Worm (Caenorhabditis elegans) whole organism, L1 larva: ENCODE data around the gene T25E4.1.

ENCODE experiments used
- C16A3.4 ChIP-seq: fragments of 150-350 bp; optimal IDR thresholded peaks from 2 replicates; lab custom pipeline; 2014; ENCODE audit warnings: missing biosample characterization, missing genetic modification characterization
- F16B12.6 ChIP-seq: fragments of 150-350 bp; optimal IDR thresholded peaks from 2 replicates; lab custom pipeline; 2014; ENCODE audit warnings: missing biosample characterization, missing genetic modification characterization
- aha-1 ChIP-seq: fragments of 150-350 bp; optimal IDR thresholded peaks from 2 replicates; lab custom pipeline; 2014; ENCODE audit warnings: missing biosample characterization, missing genetic modification characterization
- ama-1 ChIP-seq: fragments of 150-350 bp; optimal IDR thresholded peaks from 2 replicates; lab custom pipeline; 2014
- blmp-1 ChIP-seq: fragments of 150-350 bp; optimal IDR thresholded peaks from 2 replicates; lab custom pipeline; 2014; ENCODE audit warnings: missing biosample characterization, missing genetic modification characterization
- ceh-63 ChIP-seq: fragments of 200-800 bp; sonication (Bioruptor generic); optimal IDR thresholded peaks from 2 replicates; lab custom pipeline; 2018; ENCODE audit warnings: mild to moderate bottlenecking, missing genetic modification characterization, missing compliant biosample characterization
- ceh-8 ChIP-seq: fragments of 200-800 bp; sonication (Bioruptor generic); optimal IDR thresholded peaks from 2 replicates; lab custom pipeline; 2018; ENCODE audit warnings: mild to moderate bottlenecking, missing genetic modification characterization, moderate library complexity, missing compliant biosample characterization
- ceh-82 ChIP-seq, 3 experiments: fragments of 150-350 bp in 1 of 3; sonication (generic microtip) in 2 of 3; optimal IDR thresholded peaks; 2 replicates each; lab custom pipeline; 2014 to 2017; ENCODE audit warnings: missing biosample characterization in 3 of 3, missing genetic modification characterization in 3 of 3
- ceh-90 ChIP-seq: sonication (generic microtip); optimal IDR thresholded peaks from 2 replicates; lab custom pipeline; 2016; ENCODE audit warnings: missing genetic modification characterization, missing compliant biosample characterization
- ces-1 ChIP-seq: fragments of 150-350 bp; optimal IDR thresholded peaks from 2 replicates; lab custom pipeline; 2014; ENCODE audit warnings: missing biosample characterization, missing genetic modification reagents, missing genetic modification characterization
- dsc-1 ChIP-seq: sonication (generic microtip); optimal IDR thresholded peaks from 2 replicates; lab custom pipeline; 2016; ENCODE audit warnings: mild to moderate bottlenecking, missing genetic modification characterization, missing compliant biosample characterization
- efl-3 ChIP-seq: fragments of 200-800 bp; sonication (Bioruptor generic); optimal IDR thresholded peaks from 2 replicates; lab custom pipeline; 2018; ENCODE audit warnings: mild to moderate bottlenecking, missing genetic modification characterization, missing compliant biosample characterization
- egl-13 ChIP-seq: sonication (generic microtip); optimal IDR thresholded peaks from 2 replicates; lab custom pipeline; 2016; ENCODE audit warnings: missing genotype, missing genetic modification reagents, missing genetic modification characterization, missing compliant biosample characterization
- egl-27 ChIP-seq, 2 experiments: fragments of 150-350 bp in 1 of 2; sonication (generic microtip); optimal IDR thresholded peaks; 3 replicates each; lab custom pipeline; 2017 to 2018; ENCODE audit warnings: missing biosample characterization in 2 of 2, missing genetic modification characterization in 2 of 2, missing genetic modification reagents in 2 of 2
- elt-2 ChIP-seq: sonication (generic microtip); optimal IDR thresholded peaks from 2 replicates; lab custom pipeline; 2016; ENCODE audit warnings: missing genetic modification characterization, mild to moderate bottlenecking, inconsistent platforms, missing compliant biosample characterization, missing genetic modification reagents
- ets-5 ChIP-seq: fragments of 200-800 bp; sonication (Bioruptor generic); IDR thresholded peaks from 2 replicates; pipeline ENCODE4 v1.3.6; 2022; ENCODE audit warnings: missing genetic modification characterization, missing compliant biosample characterization
- fkh-10 ChIP-seq: sonication (generic microtip); optimal IDR thresholded peaks from 2 replicates; lab custom pipeline; 2017; ENCODE audit warnings: missing biosample characterization, missing genetic modification reagents, missing genetic modification characterization
- fkh-4 ChIP-seq: sonication (generic microtip); optimal IDR thresholded peaks from 2 replicates; lab custom pipeline; 2016; ENCODE audit warnings: missing compliant biosample characterization, missing genetic modification characterization, borderline replicate concordance
- fkh-8 ChIP-seq: sonication (generic microtip); optimal IDR thresholded peaks from 2 replicates; lab custom pipeline; 2016; ENCODE audit warnings: mild to moderate bottlenecking, missing genetic modification characterization, missing compliant biosample characterization
- fos-1 ChIP-seq: fragments of 150-350 bp; optimal IDR thresholded peaks from 2 replicates; lab custom pipeline; 2014; ENCODE audit warnings: missing biosample characterization, missing genetic modification characterization
- grh-1 ChIP-seq: fragments of 200-800 bp; sonication (Bioruptor generic); IDR thresholded peaks from 2 replicates; pipeline ENCODE4 v1.3.6; 2022; ENCODE audit warnings: missing genetic modification reagents, missing genetic modification characterization, missing compliant biosample characterization
- hpl-2 ChIP-seq: fragments of 150-350 bp; optimal IDR thresholded peaks from 2 replicates; lab custom pipeline; 2014; ENCODE audit warnings: missing biosample characterization, missing genetic modification reagents, missing genetic modification characterization
- irx-1 ChIP-seq: sonication (generic microtip); optimal IDR thresholded peaks from 2 replicates; lab custom pipeline; 2016; ENCODE audit warnings: missing genetic modification characterization, missing compliant biosample characterization
- jun-1 ChIP-seq: fragments of 150-350 bp; optimal IDR thresholded peaks from 2 replicates; lab custom pipeline; 2014; ENCODE audit warnings: missing biosample characterization, missing genetic modification reagents, missing genetic modification characterization
- lin-14 ChIP-seq: fragments of 200-800 bp; sonication (Bioruptor generic); optimal IDR thresholded peaks from 2 replicates; lab custom pipeline; 2018; ENCODE audit warnings: mild to moderate bottlenecking, missing genetic modification characterization, moderate library complexity, missing compliant biosample characterization
- lin-15B ChIP-seq: fragments of 150-350 bp; sonication (generic microtip); optimal IDR thresholded peaks from 3 replicates; lab custom pipeline; 2014; ENCODE audit warnings: missing biosample characterization, missing genetic modification characterization
- lin-39 ChIP-seq: fragments of 150-350 bp; optimal IDR thresholded peaks from 2 replicates; lab custom pipeline; 2014; ENCODE audit warnings: missing biosample characterization, missing genetic modification reagents, missing genetic modification characterization
- lir-3 ChIP-seq: sonication (generic microtip); optimal IDR thresholded peaks from 2 replicates; lab custom pipeline; 2016; ENCODE audit warnings: mild to moderate bottlenecking, missing genetic modification characterization, moderate library complexity, missing compliant biosample characterization; ENCODE audit not compliant: poor library complexity
- lsy-2 ChIP-seq, 2 experiments: fragments of 150-350 bp; optimal IDR thresholded peaks; 2 replicates each; lab custom pipeline; 2014; ENCODE audit warnings: missing biosample characterization in 2 of 2, missing genetic modification characterization in 2 of 2
- mdl-1 ChIP-seq, 2 experiments: fragments of 150-350 bp; optimal IDR thresholded peaks; 2 replicates each; lab custom pipeline; 2014 to 2017; ENCODE audit warnings: missing biosample characterization in 2 of 2, missing genetic modification characterization in 2 of 2, inconsistent platforms in 1 of 2
- mef-2 ChIP-seq: fragments of 150-350 bp; optimal IDR thresholded peaks from 2 replicates; lab custom pipeline; 2014; ENCODE audit warnings: missing biosample characterization, missing genetic modification characterization
- mep-1 ChIP-seq: fragments of 150-350 bp; optimal IDR thresholded peaks from 2 replicates; lab custom pipeline; 2014; ENCODE audit warnings: missing biosample characterization, missing genetic modification characterization
- nhr-12 ChIP-seq: sonication (generic microtip); optimal IDR thresholded peaks from 2 replicates; lab custom pipeline; 2017; ENCODE audit warnings: missing biosample characterization, missing genetic modification characterization
- nhr-19 ChIP-seq: fragments of 200-800 bp; sonication (Bioruptor generic); conservative IDR thresholded peaks from 2 replicates; pipeline ENCODE4 v1.3.6; 2022; ENCODE audit warnings: missing genetic modification characterization, missing compliant biosample characterization
- nhr-20 ChIP-seq: sonication (generic microtip); optimal IDR thresholded peaks from 2 replicates; lab custom pipeline; 2016; ENCODE audit warnings: mild to moderate bottlenecking, missing genetic modification characterization, missing compliant biosample characterization
- nhr-47 ChIP-seq: sonication (generic microtip); optimal IDR thresholded peaks from 2 replicates; lab custom pipeline; 2016; ENCODE audit warnings: mild to moderate bottlenecking, missing genetic modification characterization, moderate library complexity, missing compliant biosample characterization
- nhr-71 ChIP-seq: sonication (generic microtip); optimal IDR thresholded peaks from 2 replicates; lab custom pipeline; 2016; ENCODE audit warnings: mild to moderate bottlenecking, missing genetic modification characterization, moderate library complexity, missing compliant biosample characterization
- nhr-76 ChIP-seq: sonication (generic microtip); optimal IDR thresholded peaks from 2 replicates; lab custom pipeline; 2017; ENCODE audit warnings: missing biosample characterization, missing genetic modification characterization
- nhr-77 ChIP-seq: fragments of 150-350 bp; optimal IDR thresholded peaks from 2 replicates; lab custom pipeline; 2014; ENCODE audit warnings: missing biosample characterization, missing genetic modification characterization
- nhr-85 ChIP-seq: sonication (generic microtip); peaks from one replicate; lab custom pipeline; 2016; ENCODE audit warnings: missing genetic modification characterization, inconsistent platforms, missing compliant biosample characterization
- nhr-90 ChIP-seq: sonication (generic microtip); optimal IDR thresholded peaks from 2 replicates; lab custom pipeline; 2016; ENCODE audit warnings: mild to moderate bottlenecking, missing genetic modification characterization, missing compliant biosample characterization; ENCODE audit not compliant: poor library complexity
- pag-3 ChIP-seq: sonication (generic microtip); optimal IDR thresholded peaks from 2 replicates; lab custom pipeline; 2017; ENCODE audit warnings: missing genetic modification characterization, mild to moderate bottlenecking, missing compliant biosample characterization, antibody characterized with exemption, borderline replicate concordance; ENCODE audit not compliant: insufficient read depth
- pqm-1 ChIP-seq: sonication (generic microtip); optimal IDR thresholded peaks from 3 replicates; lab custom pipeline; 2017; ENCODE audit warnings: missing biosample characterization, missing genetic modification characterization
- rnt-1 ChIP-seq: sonication (generic microtip); optimal IDR thresholded peaks from 2 replicates; lab custom pipeline; 2016; ENCODE audit warnings: mild to moderate bottlenecking, missing genetic modification characterization, moderate library complexity, missing compliant biosample characterization
- snpc-4 ChIP-seq: fragments of 150-350 bp; optimal IDR thresholded peaks from 2 replicates; lab custom pipeline; 2014; ENCODE audit warnings: missing biosample characterization, missing genetic modification characterization
- snu-23 ChIP-seq: sonication (generic microtip); optimal IDR thresholded peaks from 2 replicates; lab custom pipeline; 2016; ENCODE audit warnings: missing genetic modification characterization, missing compliant biosample characterization
- sup-37 ChIP-seq: fragments of 200-800 bp; sonication (Bioruptor generic); optimal IDR thresholded peaks from 2 replicates; lab custom pipeline; 2018; ENCODE audit warnings: mild to moderate bottlenecking, missing genetic modification characterization, missing compliant biosample characterization
- tbx-2 ChIP-seq: sonication (generic microtip); optimal IDR thresholded peaks from 2 replicates; lab custom pipeline; 2016; ENCODE audit warnings: missing genetic modification characterization, missing compliant biosample characterization
- unc-130 ChIP-seq: fragments of 150-350 bp; optimal IDR thresholded peaks from 2 replicates; lab custom pipeline; 2017; ENCODE audit warnings: missing biosample characterization, missing genetic modification characterization, inconsistent platforms
- unc-62 ChIP-seq: fragments of 150-350 bp; optimal IDR thresholded peaks from 2 replicates; lab custom pipeline; 2014; ENCODE audit warnings: missing biosample characterization, missing genetic modification reagents, missing genetic modification characterization
- unc-98 ChIP-seq: fragments of 200-800 bp; sonication (Bioruptor generic); IDR thresholded peaks from 2 replicates; pipeline ENCODE4 v1.3.6; 2022; ENCODE audit warnings: missing genetic modification characterization, missing compliant biosample characterization

T25E4.1 gene

DNA sequence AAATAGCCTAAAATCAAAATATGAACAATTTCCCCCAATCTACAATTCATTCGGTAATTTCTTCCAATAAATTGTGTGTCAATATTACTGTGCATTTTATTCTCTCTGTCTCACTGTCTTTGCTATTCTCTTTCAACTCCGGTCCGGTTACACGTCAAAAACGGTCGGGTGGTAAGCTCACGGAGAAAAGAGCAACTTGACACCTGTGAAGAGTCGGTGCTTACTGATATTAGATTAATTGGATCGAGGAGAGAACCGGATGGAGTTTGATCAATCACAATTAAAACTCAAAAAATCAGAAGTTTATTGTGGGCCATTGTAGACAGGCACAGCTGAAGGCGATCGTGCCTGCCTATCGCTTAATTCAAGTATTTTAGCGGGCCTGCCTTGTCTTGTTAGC lies 3.2 kb upstream of the T25E4.1 start:
- TF ChIP-seq dsc-1 (no peak), nhr-71 (tag; lab: Kevin White, UChicago) (peak; percentile 16), elt-2 (tag; lab: Kevin White, UChicago) (peak; percentile 11), lsy-2 (tag; optimal IDR thresholded peaks at IDR 0.05; lab: Kevin White, UChicago) (no peak), rnt-1 (no peak), nhr-20 (peak; percentile 3)

DNA sequence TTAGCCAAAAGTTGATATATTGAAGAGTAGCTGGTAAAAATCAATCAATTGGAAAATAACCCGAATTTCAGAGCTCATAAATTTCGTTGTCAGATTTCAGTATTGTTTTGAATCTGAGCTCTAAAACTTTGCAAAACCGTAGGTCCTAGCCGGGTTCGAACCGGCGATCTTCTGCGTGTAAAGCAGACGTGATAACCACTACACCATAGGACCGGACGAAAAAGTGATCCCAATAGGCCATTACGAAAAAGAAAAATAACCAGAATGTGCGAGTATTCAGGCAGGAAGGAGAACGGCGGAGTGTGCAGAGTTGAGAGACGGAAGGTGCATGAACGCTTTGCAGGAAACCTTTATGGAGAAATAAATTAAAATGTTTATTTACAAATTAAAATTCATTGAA lies 1.1 kb upstream of the T25E4.1 start:
- TF ChIP-seq hpl-2 (GFP tag; lab: Kevin White, UChicago) = no peak
- TF ChIP-seq lsy-2 (tag; optimal IDR thresholded peaks at IDR 0.05; lab: Kevin White, UChicago) = peak in 1 of 2 experiments; percentile 60
- peak; percentile 0 for TF ChIP-seq egl-13 (tag; lab: Kevin White, UChicago)
- peak; percentile 66 for TF ChIP-seq fkh-8 (tag; lab: Kevin White, UChicago)
- peak; percentile 20 for TF ChIP-seq blmp-1 (tag; lab: Kevin White, UChicago)
- TF ChIP-seq dsc-1 = no peak
- no peak for TF ChIP-seq fkh-4 (tag; lab: Kevin White, UChicago)
- peak; percentile 30 for TF ChIP-seq lin-14 (GFP tag; lab: Kevin White, UChicago)
- TF ChIP-seq ceh-90 = no peak
- no peak for TF ChIP-seq lir-3
- no peak for TF ChIP-seq nhr-47
- TF ChIP-seq jun-1 (tag; lab: Kevin White, UChicago) = no peak
- peak; percentile 52 for TF ChIP-seq nhr-71 (tag; lab: Kevin White, UChicago)
- peak; percentile 36 for TF ChIP-seq snpc-4
- TF ChIP-seq nhr-85 (tag; lab: Kevin White, UChicago) = no peak
- TF ChIP-seq sup-37 (GFP tag; lab: Kevin White, UChicago) = no peak
- no peak for TF ChIP-seq ces-1 (GFP tag; lab: Kevin White, UChicago)
- TF ChIP-seq ceh-63 (GFP tag; lab: Kevin White, UChicago) = no peak
- TF ChIP-seq mef-2 (tag; lab: Kevin White, UChicago) = no peak
- no peak for TF ChIP-seq grh-1
- TF ChIP-seq irx-1 (tag; lab: Kevin White, UChicago) = no peak
- TF ChIP-seq nhr-19 = 0 out of 2 replicates have a peak, but pooled peaks have one; percentile 15
- no peak for TF ChIP-seq ceh-8 (GFP tag; lab: Kevin White, UChicago)
- TF ChIP-seq nhr-90 (tag; lab: Kevin White, UChicago) = peak; percentile 10
- TF ChIP-seq F16B12.6 = no peak
- no peak for TF ChIP-seq nhr-12
- TF ChIP-seq ceh-82 (tag; optimal IDR thresholded peaks at IDR 0.05; lab: Kevin White, UChicago) = peak in 1 of 3 experiments; percentile 6
- TF ChIP-seq egl-27 (tag; optimal IDR thresholded peaks at IDR 0.05; lab: Kevin White, UChicago) = no peak
- peak; percentile 37 for TF ChIP-seq elt-2 (tag; lab: Kevin White, UChicago)
- peak; percentile 59 for TF ChIP-seq rnt-1
- no peak for TF ChIP-seq nhr-77 (tag; lab: Kevin White, UChicago)
- no peak for TF ChIP-seq fkh-10
- peak; percentile 34 for TF ChIP-seq nhr-20
- no peak for TF ChIP-seq unc-130 (tag; lab: Kevin White, UChicago)
- no peak for TF ChIP-seq mep-1
- no peak for TF ChIP-seq lin-15B (tag; lab: Kevin White, UChicago)
- no peak for TF ChIP-seq aha-1 (tag; lab: Kevin White, UChicago)
- TF ChIP-seq fos-1 (tag; lab: Kevin White, UChicago) = no peak
- no peak for TF ChIP-seq lin-39 (tag; lab: Kevin White, UChicago)
- TF ChIP-seq ama-1 (lab: Kevin White, UChicago) = no peak
- TF ChIP-seq C16A3.4 (tag; lab: Kevin White, UChicago) = peak; percentile 54
- no peak for TF ChIP-seq pag-3
- TF ChIP-seq ets-5 = no peak
- no peak for TF ChIP-seq unc-62
- no peak for TF ChIP-seq tbx-2
- no peak for TF ChIP-seq nhr-76 (tag; lab: Kevin White, UChicago)
- peak; percentile 55 for TF ChIP-seq snu-23 (GFP tag; lab: Kevin White, UChicago)
- TF ChIP-seq unc-98 = no peak
- peak in 1 of 2 experiments; percentile 30 for TF ChIP-seq mdl-1 (tag; optimal IDR thresholded peaks at IDR 0.05; lab: Kevin White, UChicago)
- no peak for TF ChIP-seq efl-3 (GFP tag; lab: Kevin White, UChicago)
- no peak for TF ChIP-seq pqm-1
